Worm (Caenorhabditis elegans) whole organism, L1 larva: ENCODE measurements around the gene srh-104.

Source experiments
- F16B12.6 ChIP-seq: fragments of 150-350 bp; optimal IDR thresholded peaks from 2 replicates; lab custom pipeline; 2014; ENCODE audit warnings: missing biosample characterization, missing genetic modification characterization
- aha-1 ChIP-seq: fragments of 150-350 bp; optimal IDR thresholded peaks from 2 replicates; lab custom pipeline; 2014; ENCODE audit warnings: missing biosample characterization, missing genetic modification characterization
- blmp-1 ChIP-seq: fragments of 150-350 bp; optimal IDR thresholded peaks from 2 replicates; lab custom pipeline; 2014; ENCODE audit warnings: missing biosample characterization, missing genetic modification characterization
- ceh-82 ChIP-seq, 3 experiments: fragments of 150-350 bp in 1 of 3; sonication (generic microtip) in 2 of 3; optimal IDR thresholded peaks; 2 replicates each; lab custom pipeline; 2014 to 2017; ENCODE audit warnings: missing biosample characterization in 3 of 3, missing genetic modification characterization in 3 of 3
- ceh-88 ChIP-seq: fragments of 200-800 bp; sonication (Bioruptor generic); IDR thresholded peaks from 2 replicates; pipeline ENCODE4 v1.3.6; 2022; ENCODE audit warnings: missing genetic modification characterization, missing compliant biosample characterization
- ces-1 ChIP-seq: fragments of 150-350 bp; optimal IDR thresholded peaks from 2 replicates; lab custom pipeline; 2014; ENCODE audit warnings: missing biosample characterization, missing genetic modification reagents, missing genetic modification characterization
- dpl-1 ChIP-seq, 3 experiments: fragments of 150-350 bp in 2 of 3; sonication (generic microtip) in 1 of 3; optimal IDR thresholded peaks; 2 replicates each; lab custom pipeline; 2014 to 2017; ENCODE audit warnings: missing biosample characterization in 3 of 3, missing genetic modification characterization in 3 of 3, missing genetic modification reagents in 3 of 3
- efl-3 ChIP-seq: fragments of 200-800 bp; sonication (Bioruptor generic); optimal IDR thresholded peaks from 2 replicates; lab custom pipeline; 2018; ENCODE audit warnings: mild to moderate bottlenecking, missing genetic modification characterization, missing compliant biosample characterization
- egl-13 ChIP-seq: sonication (generic microtip); optimal IDR thresholded peaks from 2 replicates; lab custom pipeline; 2016; ENCODE audit warnings: missing genotype, missing genetic modification reagents, missing genetic modification characterization, missing compliant biosample characterization
- elt-3 ChIP-seq, 6 experiments: fragments of 150-350 bp in 1 of 6; sonication (generic microtip); optimal IDR thresholded peaks; 2 replicates each; lab custom pipeline; 2017 to 2018; ENCODE audit warnings: missing biosample characterization in 6 of 6, missing genetic modification characterization in 6 of 6, inconsistent platforms in 1 of 6
- hlh-17 ChIP-seq: fragments of 200-800 bp; sonication (Bioruptor generic); optimal IDR thresholded peaks from 2 replicates; lab custom pipeline; 2018; ENCODE audit warnings: missing genetic modification characterization, mild to moderate bottlenecking, missing compliant biosample characterization, moderate library complexity, borderline replicate concordance
- hlh-4 ChIP-seq: sonication (generic microtip); optimal IDR thresholded peaks from 2 replicates; lab custom pipeline; 2016; ENCODE audit warnings: mild to moderate bottlenecking, missing genetic modification characterization, missing compliant biosample characterization
- hpl-2 ChIP-seq: fragments of 150-350 bp; optimal IDR thresholded peaks from 2 replicates; lab custom pipeline; 2014; ENCODE audit warnings: missing biosample characterization, missing genetic modification reagents, missing genetic modification characterization
- isw-1 ChIP-seq: fragments of 200-800 bp; sonication (Bioruptor generic); IDR thresholded peaks from 2 replicates; pipeline ENCODE4 v1.3.6; 2022; ENCODE audit warnings: missing genetic modification characterization, missing compliant biosample characterization
- jun-1 ChIP-seq: fragments of 150-350 bp; optimal IDR thresholded peaks from 2 replicates; lab custom pipeline; 2014; ENCODE audit warnings: missing biosample characterization, missing genetic modification reagents, missing genetic modification characterization
- lin-35 ChIP-seq, 2 experiments: fragments of 150-350 bp; optimal IDR thresholded peaks; 2 replicates each; lab custom pipeline; 2014; ENCODE audit warnings: missing biosample characterization in 2 of 2, missing genetic modification characterization in 2 of 2, missing genetic modification reagents in 2 of 2
- lin-39 ChIP-seq: fragments of 150-350 bp; optimal IDR thresholded peaks from 2 replicates; lab custom pipeline; 2014; ENCODE audit warnings: missing biosample characterization, missing genetic modification reagents, missing genetic modification characterization
- lsy-2 ChIP-seq, 2 experiments: fragments of 150-350 bp; optimal IDR thresholded peaks; 2 replicates each; lab custom pipeline; 2014; ENCODE audit warnings: missing biosample characterization in 2 of 2, missing genetic modification characterization in 2 of 2
- mep-1 ChIP-seq: fragments of 150-350 bp; optimal IDR thresholded peaks from 2 replicates; lab custom pipeline; 2014; ENCODE audit warnings: missing biosample characterization, missing genetic modification characterization
- nhr-19 ChIP-seq: fragments of 200-800 bp; sonication (Bioruptor generic); conservative IDR thresholded peaks from 2 replicates; pipeline ENCODE4 v1.3.6; 2022; ENCODE audit warnings: missing genetic modification characterization, missing compliant biosample characterization
- nhr-237 ChIP-seq: fragments of 150-350 bp; optimal IDR thresholded peaks from 2 replicates; lab custom pipeline; 2014; ENCODE audit warnings: missing biosample characterization, missing genetic modification characterization
- nhr-28 ChIP-seq: fragments of 150-350 bp; optimal IDR thresholded peaks from 2 replicates; lab custom pipeline; 2014; ENCODE audit warnings: missing biosample characterization, missing genetic modification characterization
- nhr-71 ChIP-seq: sonication (generic microtip); optimal IDR thresholded peaks from 2 replicates; lab custom pipeline; 2016; ENCODE audit warnings: mild to moderate bottlenecking, missing genetic modification characterization, moderate library complexity, missing compliant biosample characterization
- nhr-76 ChIP-seq: sonication (generic microtip); optimal IDR thresholded peaks from 2 replicates; lab custom pipeline; 2017; ENCODE audit warnings: missing biosample characterization, missing genetic modification characterization
- nhr-84 ChIP-seq: sonication (generic microtip); optimal IDR thresholded peaks from 2 replicates; lab custom pipeline; 2017; ENCODE audit warnings: missing biosample characterization, missing genetic modification characterization
- nhr-85 ChIP-seq: sonication (generic microtip); peaks from one replicate; lab custom pipeline; 2016; ENCODE audit warnings: missing genetic modification characterization, inconsistent platforms, missing compliant biosample characterization
- nhr-90 ChIP-seq: sonication (generic microtip); optimal IDR thresholded peaks from 2 replicates; lab custom pipeline; 2016; ENCODE audit warnings: mild to moderate bottlenecking, missing genetic modification characterization, missing compliant biosample characterization; ENCODE audit not compliant: poor library complexity
- pax-3 ChIP-seq: fragments of 200-800 bp; sonication (Bioruptor generic); optimal IDR thresholded peaks from 2 replicates; lab custom pipeline; 2018; ENCODE audit warnings: mild to moderate bottlenecking, missing genetic modification characterization, moderate library complexity, missing compliant biosample characterization
- pqm-1 ChIP-seq: sonication (generic microtip); optimal IDR thresholded peaks from 3 replicates; lab custom pipeline; 2017; ENCODE audit warnings: missing biosample characterization, missing genetic modification characterization
- rnt-1 ChIP-seq: sonication (generic microtip); optimal IDR thresholded peaks from 2 replicates; lab custom pipeline; 2016; ENCODE audit warnings: mild to moderate bottlenecking, missing genetic modification characterization, moderate library complexity, missing compliant biosample characterization
- snpc-4 ChIP-seq: fragments of 150-350 bp; optimal IDR thresholded peaks from 2 replicates; lab custom pipeline; 2014; ENCODE audit warnings: missing biosample characterization, missing genetic modification characterization
- sox-4 ChIP-seq: sonication (generic microtip); optimal IDR thresholded peaks from 2 replicates; lab custom pipeline; 2016; ENCODE audit warnings: missing genetic modification characterization, missing compliant biosample characterization
- sptf-1 ChIP-seq: fragments of 150-350 bp; optimal IDR thresholded peaks from 2 replicates; lab custom pipeline; 2014; ENCODE audit warnings: missing biosample characterization, missing genetic modification characterization
- sup-37 ChIP-seq: fragments of 200-800 bp; sonication (Bioruptor generic); optimal IDR thresholded peaks from 2 replicates; lab custom pipeline; 2018; ENCODE audit warnings: mild to moderate bottlenecking, missing genetic modification characterization, missing compliant biosample characterization
- swsn-7 ChIP-seq: sonication (generic microtip); optimal IDR thresholded peaks from 2 replicates; lab custom pipeline; 2016; ENCODE audit warnings: missing genetic modification characterization, missing compliant biosample characterization
- unc-98 ChIP-seq: fragments of 200-800 bp; sonication (Bioruptor generic); IDR thresholded peaks from 2 replicates; pipeline ENCODE4 v1.3.6; 2022; ENCODE audit warnings: missing genetic modification characterization, missing compliant biosample characterization
- ztf-4 ChIP-seq: fragments of 150-350 bp; optimal IDR thresholded peaks from 2 replicates; lab custom pipeline; 2014; ENCODE audit warnings: missing biosample characterization, missing genetic modification characterization

The srh-104 gene

ce11 chrV:16213323-16213722 is 30.7 kb downstream of the srh-104 start (continued):
- TF ChIP-seq swsn-7, result no peak
- peak; percentile 10 for TF ChIP-seq nhr-90 (tag; lab: Kevin White, UChicago)

- TF ChIP-seq nhr-85 (tag; lab: Kevin White, UChicago) (peak; percentile 46), blmp-1 (tag; lab: Kevin White, UChicago) (peak; percentile 54), elt-3 (tag; optimal IDR thresholded peaks at IDR 0.05; lab: Kevin White, UChicago) (peak in 4 of 6 experiments; percentile 30 to 88 (median 60)), nhr-237 (tag; lab: Kevin White, UChicago) (no peak)
Measured at ce11 chrV:16211713-16212112, 32.3 kb downstream of the srh-104 start.

- TF ChIP-seq ces-1 (GFP tag; lab: Kevin White, UChicago) (no peak), mep-1 (tag; lab: Kevin White, UChicago) (no peak), rnt-1 (tag; lab: Kevin White, UChicago) (no peak)
Measured at ce11 chrV:16210257-16211002, 33.5 kb downstream of the srh-104 start, which contains the start of gene F11A5.16. F11A5.16 (plus strand) TSS chrV:16210952.

- TF ChIP-seq unc-98 (GFP tag; lab: Robert Waterston, UW), result no peak
- TF ChIP-seq lin-39 (tag; lab: Kevin White, UChicago), result no peak
- no peak for TF ChIP-seq nhr-84 (tag; lab: Kevin White, UChicago)
- no peak for TF ChIP-seq lsy-2 (tag; optimal IDR thresholded peaks at IDR 0.05; lab: Kevin White, UChicago)
- TF ChIP-seq nhr-71, result no peak
- no peak for TF ChIP-seq pax-3 (tag; lab: Kevin White, UChicago)
- no peak for TF ChIP-seq sptf-1
- no peak for TF ChIP-seq efl-3 (GFP tag; lab: Kevin White, UChicago)
- no peak for TF ChIP-seq jun-1 (tag; lab: Kevin White, UChicago)
- no peak for TF ChIP-seq hpl-2 (GFP tag; lab: Kevin White, UChicago)
- TF ChIP-seq elt-3 (tag; optimal IDR thresholded peaks at IDR 0.05; lab: Kevin White, UChicago), result no peak
- TF ChIP-seq hlh-17 (GFP tag; lab: Kevin White, UChicago), result no peak
- no peak for TF ChIP-seq egl-13 (tag; lab: Kevin White, UChicago)
Measured at ce11 chrV:16209837-16210236, 34.1 kb downstream of the srh-104 start, which contains the start of gene oac-15. oac-15 (minus strand) TSS chrV:16209937.

- TF ChIP-seq ceh-82 (tag; optimal IDR thresholded peaks at IDR 0.05; lab: Kevin White, UChicago) (no peak), hlh-4 (no peak), dpl-1 (GFP tag; optimal IDR thresholded peaks at IDR 0.05; lab: Kevin White, UChicago) (no peak), isw-1 (GFP tag; lab: Robert Waterston, UW) (no peak), nhr-19 (GFP tag; lab: Robert Waterston, UW) (no peak), ztf-4 (tag; lab: Kevin White, UChicago) (no peak), jun-1 (tag; lab: Kevin White, UChicago) (no peak), sup-37 (GFP tag; lab: Kevin White, UChicago) (no peak), aha-1 (no peak), nhr-28 (tag; lab: Kevin White, UChicago) (no peak), sox-4 (tag; lab: Kevin White, UChicago) (no peak), nhr-90 (tag; lab: Kevin White, UChicago) (no peak), pqm-1 (tag; lab: Kevin White, UChicago) (no peak), egl-13 (tag; lab: Kevin White, UChicago) (no peak), lin-35 (GFP tag; optimal IDR thresholded peaks at IDR 0.05; lab: Kevin White, UChicago) (no peak), snpc-4 (tag; lab: Kevin White, UChicago) (no peak), nhr-76 (no peak), ceh-88 (GFP tag; lab: Robert Waterston, UW) (no peak), F16B12.6 (tag; lab: Kevin White, UChicago) (no peak), nhr-85 (tag; lab: Kevin White, UChicago) (no peak)
Measured at ce11 chrV:16204888-16205287, 39.1 kb downstream of the srh-104 start, which contains the start of gene irld-26. irld-26 (plus strand) TSS chrV:16205188.
